Worm (Caenorhabditis elegans) whole organism, early embryonic: Measurements from ENCODE around the gene sluh-7.

Experiments
- F13C5.2 ChIP-seq: sonication (generic microtip); optimal IDR thresholded peaks from 2 replicates; lab custom pipeline; 2017; ENCODE audit warnings: mild to moderate bottlenecking, missing genetic modification characterization, inconsistent platforms, missing compliant biosample characterization
- ama-1 ChIP-seq: fragments of 150-350 bp; optimal IDR thresholded peaks from 2 replicates; lab custom pipeline; 2014
- ets-7 ChIP-seq: sonication (generic microtip); optimal IDR thresholded peaks from 2 replicates; lab custom pipeline; 2016; ENCODE audit warnings: missing genotype, missing genetic modification characterization, missing compliant biosample characterization
- flt-1 ChIP-seq: fragments of 200-800 bp; sonication (Bioruptor generic); IDR thresholded peaks from 2 replicates; pipeline ENCODE4 v1.3.6; 2022; ENCODE audit warnings: missing genetic modification characterization, missing compliant biosample characterization
- hmbx-1 ChIP-seq: sonication (generic microtip); optimal IDR thresholded peaks from 2 replicates; lab custom pipeline; 2016; ENCODE audit warnings: mild to moderate bottlenecking, missing genetic modification characterization, missing compliant biosample characterization
- scrt-1 ChIP-seq: fragments of 200-800 bp; sonication (Bioruptor generic); IDR thresholded peaks from 2 replicates; pipeline ENCODE4 v1.3.6; 2022; ENCODE audit warnings: missing genetic modification characterization, missing compliant biosample characterization

DNA sequence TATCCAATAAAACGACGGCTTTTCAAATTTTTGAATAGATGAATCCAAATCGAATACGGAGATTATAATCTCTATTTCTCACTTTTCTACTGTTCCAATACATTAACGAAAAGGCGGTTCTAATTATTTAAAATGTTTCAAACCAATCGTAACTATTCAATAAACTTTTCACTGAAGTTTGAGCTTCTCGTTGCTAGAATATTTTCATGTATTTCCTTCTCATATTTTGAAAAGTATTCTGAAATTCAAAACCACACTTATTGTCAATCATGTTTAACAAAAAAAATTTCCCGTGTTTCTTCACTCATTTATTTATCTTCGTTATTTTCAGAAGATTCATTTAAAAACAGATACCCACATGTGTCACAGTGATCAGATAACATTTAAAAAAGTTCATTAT, 47.2 kb upstream of the sluh-7 start, which contains the start of gene F15H10.8:
- TF ChIP-seq ama-1: no peak
- no peak for TF ChIP-seq hmbx-1 (tag; lab: Kevin White, UChicago)
- TF ChIP-seq ets-7 (tag; lab: Kevin White, UChicago): no peak
- TF ChIP-seq F13C5.2 (tag; lab: Kevin White, UChicago): no peak
- no peak for TF ChIP-seq scrt-1 (GFP tag; lab: Robert Waterston, UW)
- no peak for TF ChIP-seq flt-1 (GFP tag; lab: Robert Waterston, UW)
